Worm (Caenorhabditis elegans): ENCODE measurements around the gene C44C10.7.

Gene C44C10.7

DNA sequence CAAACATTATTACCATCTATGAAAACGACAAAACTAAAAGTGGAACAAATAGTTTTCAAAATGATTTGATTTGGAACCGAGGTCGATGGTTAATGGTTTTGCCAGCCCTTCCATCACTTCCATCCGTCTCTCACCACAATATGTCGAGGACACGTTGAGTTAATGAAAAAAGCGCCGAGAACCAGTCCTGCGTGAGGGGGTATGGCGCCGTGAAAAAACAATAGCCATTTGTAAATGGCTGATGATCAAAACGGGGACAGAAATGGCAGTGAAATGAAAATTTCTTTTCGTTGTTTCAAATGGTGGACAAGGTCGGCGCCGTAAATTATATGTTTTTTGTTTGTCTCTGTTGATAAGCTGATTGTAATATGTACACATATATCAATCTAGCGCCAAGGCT lies 32.0 kb upstream of the C44C10.7 start:
- no peak for TF ChIP-seq ama-1 (optimal IDR thresholded peaks at IDR 0.05)
- TF ChIP-seq tbx-11 (GFP tag; IDR thresholded peaks at IDR 0.05), result no peak
- TF ChIP-seq flt-1 (GFP tag; IDR thresholded peaks at IDR 0.05), result no peak
- TF ChIP-seq pes-1 (GFP tag; IDR thresholded peaks at IDR 0.05), result no peak
- no peak for TF ChIP-seq ceh-36 (tag; optimal IDR thresholded peaks at IDR 0.05)
- no peak for TF ChIP-seq sea-1 (GFP tag; conservative IDR thresholded peaks at IDR 0.05)
- no peak for TF ChIP-seq scrt-1 (GFP tag; IDR thresholded peaks at IDR 0.05)
- no peak for TF ChIP-seq hmbx-1 (tag; optimal IDR thresholded peaks at IDR 0.05)
- TF ChIP-seq aly-1 (tag; optimal IDR thresholded peaks at IDR 0.05), result no peak
- TF ChIP-seq ets-7 (tag; optimal IDR thresholded peaks at IDR 0.05), result no peak
- no peak for TF ChIP-seq tra-4 (tag; optimal IDR thresholded peaks at IDR 0.05)
- TF ChIP-seq ceh-13 (GFP tag; optimal IDR thresholded peaks at IDR 0.05), result no peak
- TF ChIP-seq hnd-1 (tag; optimal IDR thresholded peaks at IDR 0.05), result no peak
- no peak for TF ChIP-seq hmg-4 (GFP tag; optimal IDR thresholded peaks at IDR 0.05)
- no peak for TF ChIP-seq tbx-37 (GFP tag; conservative IDR thresholded peaks at IDR 0.05)
- TF ChIP-seq B0310.2 (tag; optimal IDR thresholded peaks at IDR 0.05), result no peak
- TF ChIP-seq F13C5.2 (tag; optimal IDR thresholded peaks at IDR 0.05), result no peak

ce11 chrX:11718751-11719150 lies 30.7 kb upstream of the C44C10.7 start:
- no peak for TF ChIP-seq hnd-1 (tag; optimal IDR thresholded peaks at IDR 0.05)
- TF ChIP-seq F13C5.2 (tag; optimal IDR thresholded peaks at IDR 0.05), result no peak
- no peak for TF ChIP-seq ets-7 (tag; optimal IDR thresholded peaks at IDR 0.05)
- TF ChIP-seq pes-1 (GFP tag; IDR thresholded peaks at IDR 0.05), result no peak
- no peak for TF ChIP-seq ceh-36 (tag; optimal IDR thresholded peaks at IDR 0.05)
- no peak for TF ChIP-seq tra-4 (tag; optimal IDR thresholded peaks at IDR 0.05)
- TF ChIP-seq tbx-37 (GFP tag; conservative IDR thresholded peaks at IDR 0.05), result no peak
- no peak for TF ChIP-seq hmbx-1 (tag; optimal IDR thresholded peaks at IDR 0.05)
- no peak for TF ChIP-seq sea-1 (GFP tag; conservative IDR thresholded peaks at IDR 0.05)
- no peak for TF ChIP-seq flt-1 (GFP tag; IDR thresholded peaks at IDR 0.05)

- no peak for TF ChIP-seq pes-1 (GFP tag; IDR thresholded peaks at IDR 0.05)
- no peak for TF ChIP-seq hmbx-1 (tag; optimal IDR thresholded peaks at IDR 0.05)
Measured at ce11 chrX:11716463-11716960, 28.4 kb upstream of the C44C10.7 start, which contains the start of gene C44C10.9. Gene C44C10.9, minus strand, starts transcription at chrX:11716513.

ce11 chrX:11712230-11712853 lies 24.3 kb upstream of the C44C10.7 start, which contains the start of gene col-180:
Gene col-180, minus strand, starts transcription at chrX:11712280.
- TF ChIP-seq ama-1 (optimal IDR thresholded peaks at IDR 0.05) (no peak), tbx-37 (GFP tag; conservative IDR thresholded peaks at IDR 0.05) (no peak), ets-7 (tag; optimal IDR thresholded peaks at IDR 0.05) (no peak), ceh-13 (GFP tag; optimal IDR thresholded peaks at IDR 0.05) (no peak), ceh-36 (tag; optimal IDR thresholded peaks at IDR 0.05) (no peak), aly-1 (tag; optimal IDR thresholded peaks at IDR 0.05) (no peak), hmg-4 (GFP tag; optimal IDR thresholded peaks at IDR 0.05) (no peak), tbx-11 (GFP tag; IDR thresholded peaks at IDR 0.05) (no peak), tra-4 (tag; optimal IDR thresholded peaks at IDR 0.05) (no peak), scrt-1 (GFP tag; IDR thresholded peaks at IDR 0.05) (no peak)

DNA sequence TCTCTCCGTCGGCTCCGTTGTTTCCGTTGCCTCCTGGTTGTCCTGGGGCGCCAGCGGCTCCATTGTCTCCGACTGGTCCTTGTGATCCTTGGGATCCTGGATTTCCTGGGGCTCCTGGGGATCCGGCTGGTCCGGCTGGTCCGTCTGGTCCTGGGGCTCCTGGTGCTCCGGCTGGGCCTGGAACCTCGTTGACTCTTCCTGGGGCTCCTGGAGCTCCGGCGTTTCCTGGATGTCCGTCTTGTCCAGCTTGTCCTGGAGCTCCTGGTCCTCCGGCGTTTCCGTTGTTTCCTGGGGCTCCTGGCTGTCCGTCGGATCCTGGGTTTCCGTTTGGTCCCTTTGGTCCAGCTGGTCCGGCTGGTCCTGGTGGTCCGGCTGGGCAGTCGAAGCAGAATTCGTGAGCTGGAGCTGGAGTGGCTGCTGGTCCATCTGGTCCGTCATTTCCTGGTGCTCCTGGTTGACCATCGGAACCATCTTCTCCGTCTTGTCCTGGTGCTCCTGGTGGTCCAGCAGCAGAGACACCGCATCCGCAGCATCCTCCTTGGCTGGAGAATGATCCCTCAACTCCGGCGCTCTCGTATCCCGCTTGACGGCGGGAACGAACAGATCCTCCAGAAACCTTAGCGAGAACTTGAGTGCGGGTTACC lies 23.5 kb upstream of the C44C10.7 start:
- no peak for TF ChIP-seq flt-1 (GFP tag; IDR thresholded peaks at IDR 0.05)
- no peak for TF ChIP-seq sea-1 (GFP tag; conservative IDR thresholded peaks at IDR 0.05)
- TF ChIP-seq ama-1 (optimal IDR thresholded peaks at IDR 0.05), result no peak
- TF ChIP-seq tra-4 (tag; optimal IDR thresholded peaks at IDR 0.05), result no peak
- TF ChIP-seq ceh-36 (tag; optimal IDR thresholded peaks at IDR 0.05), result no peak

DNA sequence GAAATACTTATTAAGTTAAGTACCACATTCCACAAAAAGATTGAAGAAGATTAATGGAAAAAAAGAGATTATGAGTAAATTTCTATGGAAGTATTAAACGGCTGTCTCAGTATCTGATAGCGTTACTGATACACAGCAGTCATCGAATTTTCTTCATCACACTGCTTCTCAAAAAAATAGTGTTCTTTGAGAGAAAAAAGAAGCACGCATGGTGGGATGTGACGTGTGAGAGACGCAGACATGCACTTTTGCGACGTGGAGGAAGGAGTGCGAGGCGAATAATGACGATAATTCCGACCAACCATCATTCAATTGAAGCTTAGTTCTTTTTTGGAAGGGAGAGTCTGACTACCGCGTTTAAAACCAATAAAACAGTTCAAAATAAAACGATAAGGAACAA lies 22.2 kb upstream of the C44C10.7 start, which contains the start of gene C44C10.11:
Gene C44C10.11, minus strand, starts transcription at position 115 of the 400 bp plus-strand sequence.
- TF ChIP-seq scrt-1 (GFP tag; IDR thresholded peaks at IDR 0.05) (no peak), sea-1 (GFP tag; conservative IDR thresholded peaks at IDR 0.05) (no peak), tra-4 (tag; optimal IDR thresholded peaks at IDR 0.05) (no peak)

DNA sequence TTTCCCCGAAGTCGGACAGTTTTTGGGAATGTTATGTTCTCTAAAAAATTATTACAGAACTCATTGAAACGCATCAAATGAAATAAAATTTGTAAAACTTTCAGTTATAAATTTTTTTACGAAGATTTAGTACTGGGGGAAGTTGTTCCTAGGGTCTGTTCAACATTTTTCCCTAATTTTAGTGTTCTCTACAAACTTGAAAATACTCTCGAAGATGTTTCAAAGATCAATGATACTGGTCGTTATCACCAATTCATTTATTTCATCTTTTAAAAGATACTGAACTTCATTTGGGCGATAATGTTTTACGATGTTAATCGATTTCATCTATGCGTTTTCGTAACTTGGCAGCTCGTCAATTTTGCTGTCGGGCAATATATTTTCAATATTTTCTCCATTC lies 14.2 kb upstream of the C44C10.7 start, which contains the start of gene C44C10.3:
Gene C44C10.3, plus strand, starts transcription at position 301 of the 400 bp plus-strand sequence.
- TF ChIP-seq tbx-11 (GFP tag; IDR thresholded peaks at IDR 0.05) (no peak), ama-1 (optimal IDR thresholded peaks at IDR 0.05) (no peak), hmbx-1 (tag; optimal IDR thresholded peaks at IDR 0.05) (no peak), ceh-36 (tag; optimal IDR thresholded peaks at IDR 0.05) (no peak), sea-1 (GFP tag; conservative IDR thresholded peaks at IDR 0.05) (no peak), B0310.2 (tag; optimal IDR thresholded peaks at IDR 0.05) (no peak), pes-1 (GFP tag; IDR thresholded peaks at IDR 0.05) (no peak), hnd-1 (tag; optimal IDR thresholded peaks at IDR 0.05) (no peak), ets-7 (tag; optimal IDR thresholded peaks at IDR 0.05) (no peak), tbx-37 (GFP tag; conservative IDR thresholded peaks at IDR 0.05) (no peak), scrt-1 (GFP tag; IDR thresholded peaks at IDR 0.05) (no peak), hmg-4 (GFP tag; optimal IDR thresholded peaks at IDR 0.05) (no peak), aly-1 (tag; optimal IDR thresholded peaks at IDR 0.05) (no peak), ceh-13 (GFP tag; optimal IDR thresholded peaks at IDR 0.05) (no peak)

- no peak for TF ChIP-seq aly-1 (tag; optimal IDR thresholded peaks at IDR 0.05)
Measured at ce11 chrX:11700263-11700662, 12.2 kb upstream of the C44C10.7 start, which contains the start of gene C44C10.15. Gene C44C10.15, minus strand, starts transcription at chrX:11700363.

Data from whole organism, early embryonic.